Fruit fly (Drosophila melanogaster) whole organism, embryonic: Measurements from ENCODE around the gene Rpn9.

Source experiments
- Aef1 ChIP-seq: fragments of 200-800 bp; sonication (Bioruptor generic); IDR thresholded peaks from 3 replicates; pipeline ENCODE4 v1.3.6; 2022; ENCODE audit warnings: missing biosample characterization, missing genetic modification characterization
- Awh ChIP-seq: fragments of 200-800 bp; sonication (Bioruptor generic); IDR thresholded peaks from 2 replicates; pipeline ENCODE4, ENCODE4 v1.3.6; 2022; ENCODE audit warnings: missing biosample characterization, missing genetic modification characterization
- CG11560 ChIP-seq: fragments of 200-800 bp; sonication (Bioruptor generic); IDR thresholded peaks from 3 replicates; pipeline ENCODE4 v1.3.6; 2022; ENCODE audit warnings: missing biosample characterization, missing genetic modification characterization
- CG11723 ChIP-seq: fragments of 200-800 bp; sonication (Bioruptor generic); optimal IDR thresholded peaks from 2 replicates; lab custom pipeline; 2017; ENCODE audit warnings: missing biosample characterization, mild to moderate bottlenecking, missing genetic modification characterization
- CG13287 ChIP-seq: fragments of 200-800 bp; sonication (Bioruptor generic); IDR thresholded peaks from 2 replicates; pipeline ENCODE4 v1.3.6; 2022; ENCODE audit warnings: missing biosample characterization, missing genetic modification characterization; ENCODE audit not compliant: partially characterized antibody
- CG14667 ChIP-seq: fragments of 200-800 bp; sonication (Bioruptor generic); IDR thresholded peaks from 2 replicates; pipeline ENCODE4 v1.3.6; 2022; ENCODE audit warnings: missing biosample characterization, missing genetic modification characterization
- CG15073 ChIP-seq: fragments of 200-800 bp; sonication (Bioruptor generic); optimal IDR thresholded peaks from 2 replicates; lab custom pipeline; 2016; ENCODE audit warnings: missing biosample characterization, missing genetic modification characterization
- CG15601 ChIP-seq: fragments of 200-800 bp; sonication (Bioruptor generic); optimal IDR thresholded peaks from 3 replicates; lab custom pipeline; 2019; ENCODE audit warnings: missing biosample characterization, mild to moderate bottlenecking, missing genetic modification characterization, moderate library complexity
- CG1602 ChIP-seq: fragments of 200-800 bp; sonication (Bioruptor generic); optimal IDR thresholded peaks from 3 replicates; lab custom pipeline; 2016; ENCODE audit warnings: missing biosample characterization, missing genetic modification characterization
- CG16815 ChIP-seq: fragments of 200-800 bp; sonication (Bioruptor generic); optimal IDR thresholded peaks from 3 replicates; lab custom pipeline; 2017; ENCODE audit warnings: missing biosample characterization, mild to moderate bottlenecking, missing genetic modification characterization
- CG17328 ChIP-seq: fragments of 200-800 bp; sonication (Bioruptor generic); IDR thresholded peaks from 2 replicates; pipeline ENCODE4 v1.3.6; 2022; ENCODE audit warnings: missing biosample characterization, missing genetic modification characterization
- CG17802 ChIP-seq: fragments of 200-800 bp; sonication (Bioruptor generic); optimal IDR thresholded peaks from 2 replicates; lab custom pipeline; 2018; ENCODE audit warnings: missing biosample characterization, mild to moderate bottlenecking, missing genetic modification characterization, moderate library complexity
- CG17829 ChIP-seq: fragments of 200-800 bp; optimal IDR thresholded peaks from 2 replicates; lab custom pipeline; 2019; ENCODE audit warnings: missing biosample characterization, mild to moderate bottlenecking, missing genetic modification characterization, moderate library complexity
- CG18011 ChIP-seq: fragments of 200-800 bp; sonication (Bioruptor generic); optimal IDR thresholded peaks from 2 replicates; lab custom pipeline; 2017; ENCODE audit warnings: missing biosample characterization, missing genetic modification characterization, mild to moderate bottlenecking, moderate library complexity, missing genotype
- CG18262 ChIP-seq: fragments of 200-800 bp; optimal IDR thresholded peaks from 3 replicates; lab custom pipeline; 2019; ENCODE audit warnings: missing biosample characterization, mild to moderate bottlenecking, missing genetic modification characterization, moderate library complexity
- CG2202 ChIP-seq: fragments of 200-800 bp; sonication (Bioruptor generic); optimal IDR thresholded peaks from 2 replicates; lab custom pipeline; 2018; ENCODE audit warnings: missing biosample characterization, mild to moderate bottlenecking, missing genetic modification characterization
- CG32767 ChIP-seq: fragments of 200-800 bp; sonication (Bioruptor generic); IDR thresholded peaks from 2 replicates; pipeline ENCODE4 v1.3.6; 2022; ENCODE audit warnings: missing biosample characterization, missing genetic modification characterization
- CG6765 ChIP-seq: fragments of 200-800 bp; sonication (Bioruptor generic); optimal IDR thresholded peaks from 3 replicates; lab custom pipeline; 2017; ENCODE audit warnings: missing biosample characterization, mild to moderate bottlenecking, missing genetic modification characterization
- CG7963 ChIP-seq: fragments of 200-800 bp; sonication (Bioruptor generic); IDR thresholded peaks from 3 replicates; pipeline ENCODE4 v1.3.6; 2022; ENCODE audit warnings: missing biosample characterization, missing genetic modification characterization; ENCODE audit not compliant: partially characterized antibody
- CG8924 ChIP-seq: fragments of 200-800 bp; optimal IDR thresholded peaks from 3 replicates; lab custom pipeline; 2019; ENCODE audit warnings: missing biosample characterization, mild to moderate bottlenecking, missing genetic modification characterization, moderate library complexity
- Doc2 ChIP-seq: fragments of 200-800 bp; sonication (Bioruptor generic); IDR thresholded peaks from 2 replicates; pipeline ENCODE4 v1.3.6; 2022; ENCODE audit warnings: missing biosample characterization, missing genetic modification characterization
- Elba2 ChIP-seq: fragments of 200-800 bp; sonication (Bioruptor generic); optimal IDR thresholded peaks from 3 replicates; lab custom pipeline; 2016; ENCODE audit warnings: missing biosample characterization, missing genetic modification characterization
- Ets97D ChIP-seq: fragments of 200-800 bp; sonication (Bioruptor generic); optimal IDR thresholded peaks from 3 replicates; lab custom pipeline; 2016; ENCODE audit warnings: missing biosample characterization, missing genetic modification characterization
- HLH4C ChIP-seq: fragments of 200-800 bp; sonication (Bioruptor generic); IDR thresholded peaks from 3 replicates; pipeline ENCODE4 v1.3.6; 2022; ENCODE audit warnings: missing biosample characterization, missing genetic modification characterization; ENCODE audit not compliant: partially characterized antibody
- Kr ChIP-seq: fragments of 200-800 bp; sonication (Bioruptor generic); optimal IDR thresholded peaks from 2 replicates; lab custom pipeline; 2017; ENCODE audit warnings: missing biosample characterization, mild to moderate bottlenecking, missing genetic modification characterization
- NC2β ChIP-seq: fragments of 200-800 bp; sonication (Bioruptor generic); optimal IDR thresholded peaks from 2 replicates; lab custom pipeline; 2016; ENCODE audit warnings: missing biosample characterization, missing genetic modification characterization
- Oaz ChIP-seq: fragments of 200-800 bp; sonication (Bioruptor generic); IDR thresholded peaks from 2 replicates; pipeline ENCODE4 v1.3.6; 2022; ENCODE audit warnings: missing biosample characterization, missing genetic modification characterization
- Oli ChIP-seq: fragments of 200-800 bp; sonication (Bioruptor generic); optimal IDR thresholded peaks from 2 replicates; lab custom pipeline; 2018; ENCODE audit warnings: missing biosample characterization, mild to moderate bottlenecking, missing genetic modification characterization, moderate library complexity
- TFAM ChIP-seq: fragments of 200-800 bp; sonication (Bioruptor generic); optimal IDR thresholded peaks from 2 replicates; lab custom pipeline; 2017; ENCODE audit warnings: missing biosample characterization, missing genetic modification characterization, inconsistent platforms
- Vsx1 ChIP-seq: fragments of 200-800 bp; sonication (Bioruptor generic); optimal IDR thresholded peaks from 2 replicates; lab custom pipeline; 2017; ENCODE audit warnings: missing biosample characterization, mild to moderate bottlenecking, missing genetic modification characterization, missing genetic modification reagents
- cato ChIP-seq: fragments of 200-800 bp; sonication (Bioruptor generic); optimal IDR thresholded peaks from 2 replicates; lab custom pipeline; 2016; ENCODE audit warnings: missing biosample characterization, missing genetic modification characterization, borderline replicate concordance
- chinmo ChIP-seq: fragments of 200-800 bp; sonication (Bioruptor generic); IDR thresholded peaks from 4 replicates; pipeline ENCODE4 v1.3.6; 2022; ENCODE audit warnings: missing biosample characterization, missing genetic modification characterization; ENCODE audit not compliant: partially characterized antibody
- corto ChIP-seq: fragments of 200-800 bp; sonication (Bioruptor generic); optimal IDR thresholded peaks from 2 replicates; lab custom pipeline; 2016; ENCODE audit warnings: missing biosample characterization, mild to moderate bottlenecking, missing genetic modification characterization, moderate library complexity
- crc ChIP-seq: fragments of 200-800 bp; sonication (Bioruptor generic); optimal IDR thresholded peaks from 2 replicates; lab custom pipeline; 2016; ENCODE audit warnings: missing biosample characterization, missing genetic modification characterization
- dan ChIP-seq: fragments of 200-800 bp; sonication (Bioruptor generic); IDR thresholded peaks from 2 replicates; pipeline ENCODE4 v1.3.6; 2022; ENCODE audit warnings: missing biosample characterization, missing genetic modification characterization
- dm ChIP-seq: fragments of 200-800 bp; sonication (Bioruptor generic); optimal IDR thresholded peaks from 3 replicates; lab custom pipeline; 2016; ENCODE audit warnings: missing biosample characterization, missing genetic modification characterization
- eyg ChIP-seq: fragments of 200-800 bp; sonication (Bioruptor generic); optimal IDR thresholded peaks from 3 replicates; lab custom pipeline; 2016; ENCODE audit warnings: missing biosample characterization, missing genetic modification characterization
- fd96Cb ChIP-seq: fragments of 200-800 bp; sonication (Bioruptor generic); optimal IDR thresholded peaks from 2 replicates; lab custom pipeline; 2018; ENCODE audit warnings: missing biosample characterization, mild to moderate bottlenecking, missing genetic modification characterization, moderate library complexity
- gcm2 ChIP-seq: fragments of 200-800 bp; sonication (Bioruptor generic); optimal IDR thresholded peaks from 2 replicates; lab custom pipeline; 2016; ENCODE audit warnings: missing biosample characterization, missing genetic modification characterization
- gro ChIP-seq: fragments of 200-800 bp; sonication (Bioruptor generic); optimal IDR thresholded peaks from 2 replicates; lab custom pipeline; 2016; ENCODE audit warnings: missing biosample characterization, missing genetic modification characterization
- jumu ChIP-seq: fragments of 200-800 bp; sonication (Bioruptor generic); optimal IDR thresholded peaks from 3 replicates; lab custom pipeline; 2016; ENCODE audit warnings: missing biosample characterization, missing genetic modification characterization
- mld ChIP-seq: fragments of 200-800 bp; sonication (Bioruptor generic); IDR thresholded peaks from 3 replicates; pipeline ENCODE4 v1.3.6; 2022; ENCODE audit warnings: missing biosample characterization, missing genetic modification characterization; ENCODE audit not compliant: partially characterized antibody
- org-1 ChIP-seq: fragments of 200-800 bp; sonication (Bioruptor generic); optimal IDR thresholded peaks from 2 replicates; lab custom pipeline; 2017; ENCODE audit warnings: missing biosample characterization, missing genetic modification characterization
- pho ChIP-seq: fragments of 200-800 bp; sonication (Bioruptor generic); optimal IDR thresholded peaks from 2 replicates; lab custom pipeline; 2016; ENCODE audit warnings: missing biosample characterization, missing genetic modification characterization
- sens-2 ChIP-seq: fragments of 200-800 bp; sonication (Bioruptor generic); IDR thresholded peaks from 2 replicates; pipeline ENCODE4 v1.3.6; 2022; ENCODE audit warnings: missing biosample characterization, missing genetic modification characterization
- sisA ChIP-seq: fragments of 200-800 bp; sonication (Bioruptor generic); IDR thresholded peaks from 2 replicates; pipeline ENCODE4 v1.3.6; 2022; ENCODE audit warnings: missing biosample characterization, missing genetic modification characterization
- tin ChIP-seq: fragments of 200-800 bp; sonication (Bioruptor generic); optimal IDR thresholded peaks from 3 replicates; lab custom pipeline; 2016; ENCODE audit warnings: missing biosample characterization, missing genetic modification characterization
- unpg ChIP-seq: fragments of 200-800 bp; sonication (Bioruptor generic); optimal IDR thresholded peaks from 3 replicates; lab custom pipeline; 2018; ENCODE audit warnings: missing biosample characterization, mild to moderate bottlenecking, missing genetic modification characterization, moderate library complexity
- wdn ChIP-seq: fragments of 200-800 bp; sonication (Bioruptor generic); IDR thresholded peaks from 2 replicates; pipeline ENCODE4 v1.3.6; 2022; ENCODE audit warnings: missing biosample characterization, missing genetic modification characterization
- yki ChIP-seq: fragments of >200 bp; optimal IDR thresholded peaks from 3 replicates; lab custom pipeline; 2018
- zfh2 ChIP-seq: fragments of 200-800 bp; sonication (Bioruptor generic); optimal IDR thresholded peaks from 2 replicates; lab custom pipeline; 2016; ENCODE audit warnings: missing biosample characterization, missing genetic modification characterization

Rpn9 gene

dm6 chr3R:23767417-23767853 lies 34.2 kb upstream of the Rpn9 start, which contains the start of the genes CG10214 and CG10375 (continued):
- no peak; the same call in 2 of the 3 replicates for TF ChIP-seq HLH4C
- TF ChIP-seq yki (lab: Kevin White, UChicago), result no peak
- peak; percentile 26; the same call in 1 of the 3 replicates for TF ChIP-seq Aef1
- peak; percentile 67 for TF ChIP-seq CG17328 (GFP tag; lab: Robert Waterston, UW)
- TF ChIP-seq CG32767 (GFP tag; lab: Robert Waterston, UW), result peak; percentile 32; the same call in 1 of the 2 replicates
- TF ChIP-seq Kr, result no peak
- peak; percentile 35 for TF ChIP-seq Oli (tag; lab: Kevin White, UChicago)
- TF ChIP-seq CG15073 (GFP tag; lab: Kevin White, UChicago), result peak; percentile 29
- TF ChIP-seq cato (GFP tag; lab: Kevin White, UChicago), result peak; percentile 69
- TF ChIP-seq chinmo (GFP tag; lab: Robert Waterston, UW), result no peak
- peak; percentile 81; the same call in 2 of the 3 replicates for TF ChIP-seq CG11560 (tag; lab: Robert Waterston, UW)
- TF ChIP-seq gcm2 (GFP tag; lab: Kevin White, UChicago), result peak; percentile 24
- no peak for TF ChIP-seq CG7963
- TF ChIP-seq NC2β (GFP tag; lab: Kevin White, UChicago), result peak; percentile 83
- peak; percentile 65 for TF ChIP-seq eyg
- TF ChIP-seq CG13287 (GFP tag; lab: Robert Waterston, UW), result peak; percentile 71
- TF ChIP-seq Vsx1, result no peak
- peak; percentile 80 for TF ChIP-seq gro (GFP tag; lab: Kevin White, UChicago)
- peak; percentile 81 for TF ChIP-seq CG17829 (tag; lab: Kevin White, UChicago)
- TF ChIP-seq zfh2 (GFP tag; lab: Kevin White, UChicago), result peak; percentile 82
- TF ChIP-seq CG14667, result no peak
- peak; percentile 72 for TF ChIP-seq CG1602 (GFP tag; lab: Kevin White, UChicago)
- TF ChIP-seq sisA (GFP tag; lab: Robert Waterston, UW), result peak; percentile 60
- TF ChIP-seq wdn (GFP tag; lab: Robert Waterston, UW), result peak; percentile 52; the same call in 1 of the 2 replicates
- no peak for TF ChIP-seq org-1 (GFP tag; lab: Kevin White, UChicago)
- peak; percentile 84 for TF ChIP-seq jumu (GFP tag; lab: Kevin White, UChicago)
- TF ChIP-seq CG8924 (tag; lab: Kevin White, UChicago), result peak; percentile 72
- peak; percentile 76 for TF ChIP-seq unpg (GFP tag; lab: Kevin White, UChicago)
- peak; percentile 35 for TF ChIP-seq CG17802 (tag; lab: Kevin White, UChicago)
- no peak for TF ChIP-seq Oaz
- peak; percentile 8 for TF ChIP-seq CG18011 (GFP tag; lab: Kevin White, UChicago)
- peak; percentile 20 for TF ChIP-seq CG16815 (GFP tag; lab: Kevin White, UChicago)
- TF ChIP-seq sens-2, result no peak
- peak; percentile 66 for TF ChIP-seq CG15601 (tag; lab: Kevin White, UChicago)
- TF ChIP-seq TFAM (GFP tag; lab: Kevin White, UChicago), result no peak
- no peak for TF ChIP-seq CG11723
- peak; percentile 7 for TF ChIP-seq CG6765 (GFP tag; lab: Kevin White, UChicago)
- TF ChIP-seq CG18262, result peak; percentile 64
- TF ChIP-seq fd96Cb, result peak; percentile 26
- peak; percentile 64 for TF ChIP-seq crc (GFP tag; lab: Kevin White, UChicago)
- TF ChIP-seq mld, result 0 out of 3 replicates have a peak, but pooled peaks have one; percentile 37
- no peak for TF ChIP-seq corto (GFP tag; lab: Kevin White, UChicago)
- TF ChIP-seq CG2202 (tag; lab: Kevin White, UChicago), result peak; percentile 32
- TF ChIP-seq Ets97D (GFP tag; lab: Kevin White, UChicago), result peak; percentile 87
- TF ChIP-seq Doc2 (GFP tag; lab: Robert Waterston, UW), result no peak
- TF ChIP-seq dan (GFP tag; lab: Robert Waterston, UW), result no peak
- peak; percentile 81 for TF ChIP-seq pho (GFP tag; lab: Kevin White, UChicago)
- TF ChIP-seq Awh (GFP tag; lab: Robert Waterston, UW), result peak; percentile 18; the same call in 1 of the 2 replicates
- peak; percentile 73 for TF ChIP-seq tin
- TF ChIP-seq Elba2 (GFP tag; lab: Kevin White, UChicago), result peak; percentile 61
- peak; percentile 97 for TF ChIP-seq dm
